Worm (Caenorhabditis elegans) whole organism, L3 larva: Measurements from ENCODE around the gene F52H2.1.

Experiments
- ZK546.5 ChIP-seq: sonication (generic microtip); optimal IDR thresholded peaks from 2 replicates; lab custom pipeline; 2017; ENCODE audit warnings: missing biosample characterization, missing genetic modification characterization
- ama-1 ChIP-seq: fragments of 150-350 bp; optimal IDR thresholded peaks from 2 replicates; lab custom pipeline; 2018
- nhr-28 ChIP-seq: fragments of 150-350 bp; optimal IDR thresholded peaks from 2 replicates; lab custom pipeline; 2014; ENCODE audit warnings: missing biosample characterization, missing genetic modification characterization
- pha-4 ChIP-seq: fragments of 150-350 bp; optimal IDR thresholded peaks from 2 replicates; lab custom pipeline; 2014; ENCODE audit warnings: missing biosample characterization, missing genetic modification reagents, missing genetic modification characterization
- pqm-1 ChIP-seq: fragments of 150-350 bp; optimal IDR thresholded peaks from 2 replicates; lab custom pipeline; 2017; ENCODE audit warnings: missing biosample characterization, missing genetic modification characterization, inconsistent platforms
- skn-1 ChIP-seq: fragments of 150-350 bp; optimal IDR thresholded peaks from 2 replicates; lab custom pipeline; 2014; ENCODE audit warnings: missing biosample characterization, missing genetic modification characterization

ce11 chrX:2604358-2605016 is 31.6 kb downstream of the F52H2.1 start:
- TF ChIP-seq ZK546.5 = no peak
- no peak for TF ChIP-seq ama-1 (lab: Kevin White, UChicago)
- TF ChIP-seq skn-1 (tag; lab: Kevin White, UChicago) = no peak
- no peak for TF ChIP-seq pqm-1
- TF ChIP-seq nhr-28 (tag; lab: Kevin White, UChicago) = no peak
- TF ChIP-seq pha-4 (tag; lab: Kevin White, UChicago) = no peak
